Worm (Caenorhabditis elegans) whole organism, L4/young adult: ENCODE results near the gene F11C7.2.

Source experiments
- W03F9.2 ChIP-seq: fragments of 150-350 bp; optimal IDR thresholded peaks from 2 replicates; lab custom pipeline; 2014; ENCODE audit warnings: missing biosample characterization, missing genetic modification characterization
- dao-5 ChIP-seq: sonication (generic microtip); optimal IDR thresholded peaks from 2 replicates; lab custom pipeline; 2016; ENCODE audit warnings: missing genotype, missing genetic modification characterization, moderate library complexity, missing compliant biosample characterization
- him-1 ChIP-seq: sonication (generic microtip); optimal IDR thresholded peaks from 2 replicates; lab custom pipeline; 2016; ENCODE audit warnings: missing genotype, missing genetic modification reagents, missing genetic modification characterization, missing compliant biosample characterization

Gene F11C7.2

DNA sequence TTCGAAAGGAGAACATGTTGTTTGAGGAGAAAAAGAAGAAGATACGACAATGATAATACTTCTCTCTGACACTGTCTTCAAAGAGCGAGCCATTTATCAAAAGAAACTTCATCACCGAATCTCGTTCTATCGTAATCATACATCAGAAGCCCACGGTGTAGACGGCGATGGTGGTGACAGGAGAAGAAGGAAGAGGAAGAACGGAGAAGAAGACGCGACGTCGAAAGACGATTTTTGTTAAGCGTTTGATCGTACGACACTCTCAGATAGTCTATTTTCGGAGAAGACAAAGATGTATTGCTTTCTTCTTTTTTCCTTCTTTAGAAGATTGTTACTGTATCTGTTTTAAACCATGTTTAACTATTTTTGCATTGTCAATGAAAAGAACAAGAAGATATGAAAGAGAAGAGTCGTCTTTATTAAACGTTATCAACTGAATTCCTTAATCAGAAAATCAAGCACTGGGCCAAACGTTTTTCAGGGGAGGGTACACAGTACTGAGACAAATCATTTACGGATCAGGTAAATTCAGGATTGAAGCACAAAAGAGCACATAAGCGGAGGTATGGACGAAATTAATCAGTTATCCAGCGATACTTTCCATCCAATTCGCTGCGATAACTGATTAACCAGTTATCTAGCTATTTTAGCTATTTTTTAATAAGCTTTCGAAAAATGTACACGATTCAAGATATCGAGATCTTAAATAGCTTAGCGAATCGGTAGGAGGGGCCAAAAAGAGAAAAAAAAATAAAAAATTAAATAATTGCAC is 23.4 kb downstream of the F11C7.2 start:
- no peak for TF ChIP-seq W03F9.2 (tag; lab: Kevin White, UChicago)
- no peak for TF ChIP-seq him-1 (tag; lab: Kevin White, UChicago)
- TF ChIP-seq dao-5 (tag; lab: Kevin White, UChicago) = no peak

DNA sequence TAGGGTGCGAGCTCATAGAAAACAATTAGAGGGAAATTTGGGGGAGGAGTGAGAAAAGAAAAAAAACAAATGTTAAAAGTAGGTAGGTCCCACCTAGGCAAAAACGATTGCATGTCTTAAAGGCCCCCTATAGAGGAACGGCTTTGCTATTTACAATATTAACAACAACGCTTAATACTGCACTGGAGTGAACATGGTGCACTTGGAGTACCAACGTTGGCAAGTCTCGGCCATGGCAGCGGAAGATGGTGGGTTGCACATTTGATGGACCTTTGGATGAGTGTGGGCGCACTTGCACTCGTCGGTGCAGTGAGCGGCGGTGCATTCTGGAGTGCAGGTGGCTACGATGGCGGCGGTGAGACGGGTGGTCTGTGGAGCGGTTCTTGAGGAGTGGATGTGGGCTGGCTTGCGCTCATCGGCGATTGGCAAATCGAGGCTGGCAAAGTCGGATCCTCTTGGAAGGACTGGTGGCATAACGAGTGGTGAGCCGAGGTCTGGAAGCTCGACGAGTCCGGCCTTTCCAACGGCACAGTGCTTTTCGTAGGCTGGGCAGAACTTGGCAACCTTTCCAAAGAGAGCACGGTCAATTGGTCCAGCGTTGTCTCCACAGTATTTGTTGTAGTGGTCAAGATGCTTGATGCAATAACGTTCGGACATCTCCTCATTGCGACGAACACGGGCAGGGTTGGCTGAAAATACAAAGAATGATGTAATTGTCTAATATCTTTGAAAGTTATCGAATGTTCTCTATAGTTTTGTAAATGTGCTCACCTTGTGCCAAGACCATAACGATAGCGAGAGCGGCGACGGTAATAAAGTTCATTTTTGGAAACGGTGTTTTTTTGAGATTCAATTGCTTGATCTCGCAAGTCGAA is 24.2 kb downstream of the F11C7.2 start:
- TF ChIP-seq dao-5 (tag; lab: Kevin White, UChicago) (no peak), him-1 (tag; lab: Kevin White, UChicago) (no peak), W03F9.2 (tag; lab: Kevin White, UChicago) (no peak)

DNA sequence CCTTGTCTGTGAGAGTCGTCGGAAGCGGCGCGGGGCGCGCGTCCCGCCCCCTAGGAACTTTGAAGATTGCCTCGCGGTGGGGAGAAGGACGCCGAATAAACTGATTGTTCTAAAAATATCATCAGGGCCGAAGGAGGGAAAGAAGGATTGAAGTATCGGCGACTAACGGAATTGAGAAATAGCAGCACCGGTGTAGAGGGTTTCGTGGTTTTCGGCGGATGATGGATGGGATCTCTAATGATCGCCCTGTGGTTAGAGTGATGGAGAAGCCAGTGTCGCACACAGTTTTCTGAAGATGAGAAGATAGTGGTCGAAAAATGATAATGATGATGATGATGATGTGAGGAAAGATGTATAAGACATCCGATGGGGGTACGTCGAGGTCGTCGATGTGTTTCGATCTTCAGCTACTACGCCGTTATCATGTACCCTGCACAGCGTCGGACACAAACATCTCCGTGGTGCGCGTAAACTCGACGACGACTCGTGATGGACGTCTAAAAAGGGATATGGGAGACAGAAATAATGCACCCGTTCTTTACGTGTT is 25.0 kb downstream of the F11C7.2 start, which contains the start of gene osm-11:
Gene osm-11, minus strand, starts transcription at position 51 of the 547 bp plus-strand sequence.
- TF ChIP-seq dao-5 (tag; lab: Kevin White, UChicago) (no peak), W03F9.2 (tag; lab: Kevin White, UChicago) (no peak), him-1 (tag; lab: Kevin White, UChicago) (no peak)

DNA sequence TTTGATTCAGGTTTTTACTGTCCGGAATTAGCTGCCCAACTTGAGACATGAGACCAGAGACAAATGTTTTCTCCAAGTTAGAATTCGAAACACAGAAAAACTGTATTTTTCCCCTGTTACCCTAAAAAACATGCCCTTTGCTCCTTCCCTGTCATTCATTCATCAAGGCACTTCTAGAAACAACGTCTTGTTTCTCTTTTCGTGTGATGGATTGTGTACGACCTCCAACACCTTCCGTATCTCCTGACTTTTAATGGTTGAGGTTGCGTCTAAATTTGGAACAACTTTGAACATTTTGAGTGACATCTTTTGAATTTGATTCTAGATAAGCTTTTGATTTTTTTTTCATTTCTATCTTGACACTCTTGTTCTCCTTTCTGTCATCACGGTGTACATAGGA is 26.0 kb downstream of the F11C7.2 start:
- TF ChIP-seq W03F9.2 (tag; lab: Kevin White, UChicago) (no peak), dao-5 (tag; lab: Kevin White, UChicago) (no peak), him-1 (tag; lab: Kevin White, UChicago) (no peak)

DNA sequence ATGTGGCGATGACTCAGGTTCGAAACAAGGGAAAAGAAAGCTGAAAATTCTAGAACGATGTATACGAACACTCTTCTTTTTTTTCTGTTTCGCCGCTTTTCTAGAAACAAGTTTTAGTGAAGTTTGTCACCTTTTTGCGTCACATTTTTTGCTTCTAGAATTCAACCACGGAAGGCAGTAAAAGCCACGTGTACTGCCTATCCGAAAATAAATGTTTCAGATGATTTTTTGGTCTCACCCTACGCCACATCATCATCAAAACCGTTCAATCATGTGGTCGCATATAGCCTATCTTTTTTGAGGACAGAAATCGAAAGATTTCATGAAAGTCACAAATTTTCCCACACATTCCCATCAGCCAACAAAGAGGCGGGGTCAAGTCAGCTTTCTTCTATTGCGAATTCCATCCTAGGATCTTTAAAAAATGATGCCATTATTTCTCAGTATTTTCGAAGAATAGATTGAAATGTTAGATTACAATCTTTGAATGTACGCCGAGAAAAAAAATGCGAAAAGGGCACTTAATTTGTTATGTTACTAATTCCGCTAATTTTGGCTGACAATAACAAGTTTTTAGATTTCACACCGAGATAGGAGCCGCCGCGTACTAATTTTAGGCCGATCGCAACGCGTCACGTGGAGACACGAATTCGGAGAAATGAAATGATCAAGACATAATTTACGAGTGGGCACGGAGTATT is 27.4 kb downstream of the F11C7.2 start:
- TF ChIP-seq him-1 (tag; lab: Kevin White, UChicago) (no peak), W03F9.2 (tag; lab: Kevin White, UChicago) (no peak), dao-5 (tag; lab: Kevin White, UChicago) (no peak)

DNA sequence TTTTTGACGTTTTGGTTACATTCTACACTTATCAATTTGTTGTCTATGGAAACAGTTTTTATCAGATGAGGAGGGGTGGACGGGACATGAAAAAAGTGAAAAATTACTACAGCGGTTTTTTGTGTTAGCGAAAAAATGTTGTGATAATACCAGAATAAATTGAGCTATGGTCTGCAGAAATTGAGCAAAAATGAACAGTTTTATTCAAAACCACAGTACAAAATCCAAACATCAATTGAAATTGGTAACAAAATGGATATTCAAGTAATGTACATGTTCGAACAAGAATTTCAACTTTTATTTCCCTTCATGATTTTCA is 27.9 kb downstream of the F11C7.2 start:
- TF ChIP-seq him-1 (tag; lab: Kevin White, UChicago) = no peak
- no peak for TF ChIP-seq W03F9.2 (tag; lab: Kevin White, UChicago)
- TF ChIP-seq dao-5 (tag; lab: Kevin White, UChicago) = no peak

DNA sequence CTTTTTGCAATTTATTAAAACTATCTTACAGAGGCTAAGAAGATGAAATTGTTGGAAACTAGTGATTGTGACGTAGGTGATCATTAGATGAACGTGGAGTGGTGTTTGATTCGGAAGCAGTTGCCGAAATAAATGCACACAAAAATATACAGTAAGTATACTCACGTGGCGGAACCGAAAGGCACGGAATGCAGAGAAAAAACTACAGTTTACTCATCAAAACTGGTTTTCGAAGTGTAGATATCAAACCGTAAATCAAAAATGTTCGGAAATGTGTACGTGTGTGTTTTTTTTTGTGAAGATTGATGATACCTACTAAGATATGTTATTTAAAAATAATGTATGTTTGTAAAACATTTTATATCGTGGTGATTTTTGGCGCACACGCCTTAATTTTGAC is 30.1 kb downstream of the F11C7.2 start:
- no peak for TF ChIP-seq dao-5 (tag; lab: Kevin White, UChicago)
- no peak for TF ChIP-seq him-1 (tag; lab: Kevin White, UChicago)
- TF ChIP-seq W03F9.2 (tag; lab: Kevin White, UChicago) = no peak

DNA sequence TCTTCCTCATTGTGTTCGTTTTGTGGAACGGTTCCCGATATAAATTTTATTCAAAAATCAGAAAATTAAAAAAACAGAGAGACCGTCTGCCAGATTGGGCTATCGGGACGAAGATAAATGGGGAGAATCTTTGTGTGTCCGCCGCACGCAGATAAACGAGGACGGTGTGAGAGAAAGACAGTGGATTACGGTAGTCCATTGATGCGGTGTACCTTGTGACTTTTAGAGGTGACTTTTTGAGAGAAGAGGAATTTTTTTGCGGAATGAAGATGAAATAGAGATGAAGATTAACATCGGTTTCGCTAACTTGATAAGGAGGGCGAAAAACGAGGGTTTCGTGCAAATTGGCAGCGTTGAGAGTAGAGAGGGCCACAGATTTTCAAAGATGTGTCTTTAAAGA is 31.2 kb downstream of the F11C7.2 start:
- TF ChIP-seq dao-5 (tag; lab: Kevin White, UChicago) = no peak
- no peak for TF ChIP-seq W03F9.2 (tag; lab: Kevin White, UChicago)
- no peak for TF ChIP-seq him-1 (tag; lab: Kevin White, UChicago)

DNA sequence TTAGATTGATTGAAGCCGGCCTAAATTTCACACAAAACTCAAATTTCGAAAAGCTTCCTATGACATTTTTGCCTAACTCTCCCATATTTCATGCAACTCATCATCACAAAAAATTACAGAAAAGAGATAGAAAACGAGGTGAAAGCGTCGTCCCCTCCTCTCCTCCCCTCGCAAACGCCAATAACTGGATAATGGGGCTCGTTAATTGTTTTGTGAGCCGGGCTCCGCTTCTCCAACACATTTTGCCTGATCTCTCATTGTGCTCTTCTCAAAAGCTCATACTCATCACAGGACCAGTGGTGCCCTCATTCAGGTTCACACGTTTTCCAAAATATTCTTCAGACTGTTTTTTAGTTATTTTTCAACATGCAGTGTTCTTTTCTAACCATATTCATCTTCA is 32.2 kb downstream of the F11C7.2 start, which contains the start of gene pbo-6:
Gene pbo-6, plus strand, starts transcription at position 240 of the 400 bp plus-strand sequence.
- TF ChIP-seq him-1 (tag; lab: Kevin White, UChicago) (no peak), W03F9.2 (tag; lab: Kevin White, UChicago) (no peak), dao-5 (tag; lab: Kevin White, UChicago) (no peak)

DNA sequence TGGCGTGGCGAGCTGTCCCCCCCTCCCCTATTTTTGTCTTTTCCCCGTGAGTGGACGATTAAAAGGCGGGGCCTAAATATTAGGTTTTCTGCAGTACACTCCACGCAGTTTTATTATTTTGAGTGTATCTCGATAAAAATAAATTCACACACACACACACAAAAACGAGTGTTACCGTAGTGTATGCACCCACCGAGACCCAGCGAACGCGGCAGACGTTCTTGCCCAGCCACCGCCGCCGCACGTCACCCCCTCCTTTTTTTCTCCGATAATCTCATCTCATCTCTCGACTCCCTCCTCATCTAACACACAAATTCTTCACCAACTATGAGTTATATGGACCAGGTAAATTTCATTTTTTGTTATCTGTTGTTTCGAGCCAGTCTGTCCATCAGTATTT is 37.6 kb downstream of the F11C7.2 start, which contains the start of gene fubl-3:
Gene fubl-3, plus strand, starts transcription at position 212 of the 400 bp plus-strand sequence.
- no peak for TF ChIP-seq dao-5 (tag; lab: Kevin White, UChicago)
- no peak for TF ChIP-seq W03F9.2 (tag; lab: Kevin White, UChicago)
- no peak for TF ChIP-seq him-1 (tag; lab: Kevin White, UChicago)

DNA sequence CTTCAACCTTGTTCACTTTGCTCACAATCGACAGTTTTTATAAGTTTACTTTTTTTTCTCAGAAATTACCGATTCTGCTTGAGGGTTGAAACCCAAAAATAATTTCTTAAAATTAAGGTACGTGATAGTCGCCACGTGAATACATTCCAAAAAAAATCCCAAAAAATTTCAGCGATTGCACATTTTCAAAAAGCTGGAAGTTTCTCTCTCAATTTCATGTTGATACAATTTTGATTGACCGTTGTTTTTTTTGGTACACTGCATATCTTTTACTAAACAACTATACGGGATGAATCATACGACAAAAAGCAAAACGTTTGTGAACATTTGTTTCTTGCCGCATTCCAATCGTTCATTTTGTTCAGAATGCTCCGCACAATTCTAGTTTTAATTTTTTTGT is 41.8 kb downstream of the F11C7.2 start, which contains the start of gene C36E6.8:
Gene C36E6.8, plus strand, starts transcription at position 301 of the 400 bp plus-strand sequence.
- no peak for TF ChIP-seq dao-5 (tag; lab: Kevin White, UChicago)
- no peak for TF ChIP-seq him-1 (tag; lab: Kevin White, UChicago)
- TF ChIP-seq W03F9.2 (tag; lab: Kevin White, UChicago) = no peak
